Worm (Caenorhabditis elegans): Measurements from ENCODE around the gene srxa-5.

srxa-5 gene

DNA sequence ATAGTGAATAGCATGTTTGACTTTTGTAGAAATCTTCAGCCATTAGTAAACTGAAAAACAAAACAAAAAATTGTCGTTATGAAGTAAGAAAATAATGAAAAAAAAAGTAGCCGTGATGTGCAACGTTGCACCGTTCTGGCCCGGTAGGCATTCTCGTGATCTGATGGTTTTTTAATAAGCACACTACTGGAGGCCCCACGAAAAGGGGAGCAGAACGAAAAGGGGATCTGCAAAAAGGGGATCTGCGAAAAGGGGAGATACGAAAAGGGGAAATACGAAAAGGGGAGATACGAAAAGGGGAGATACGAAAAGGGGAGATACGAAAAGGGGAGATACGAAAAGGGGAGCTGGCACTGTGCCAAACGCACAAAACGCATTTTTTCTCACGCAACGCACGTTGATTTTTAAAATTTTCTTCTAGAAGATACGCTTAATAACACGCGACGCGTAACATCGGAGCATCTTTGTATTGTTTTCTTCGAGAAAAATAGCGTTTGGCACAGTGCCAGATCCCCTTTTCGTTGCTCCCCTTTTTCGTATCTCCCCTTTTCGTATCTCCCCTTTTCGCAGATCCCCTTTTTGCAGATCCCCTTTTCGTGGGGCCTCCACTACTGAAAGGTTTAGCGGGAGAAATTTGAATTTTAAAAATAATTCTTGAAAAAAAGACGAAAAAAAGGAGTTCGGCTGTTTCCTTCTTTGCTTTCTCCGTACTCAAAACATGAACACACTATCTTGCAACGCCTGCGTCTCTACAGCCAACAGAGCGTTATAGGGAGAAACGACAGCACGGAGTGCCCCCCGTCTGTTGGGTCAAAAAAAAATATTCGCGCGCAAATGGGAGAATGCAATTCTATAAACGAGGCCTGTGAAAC lies 18.7 kb downstream of the srxa-5 start, which contains the start of gene C09E7.7:
C09E7.7 (minus strand) TSS at position 57 of the 872 bp plus-strand sequence.
- peak; percentile 40 for TF ChIP-seq lin-13 (tag; optimal IDR thresholded peaks at IDR 0.05)
- peak; percentile 35 for TF ChIP-seq drap-1 (GFP tag; optimal IDR thresholded peaks at IDR 0.05)
- TF ChIP-seq cnd-1 (tag; optimal IDR thresholded peaks at IDR 0.05): peak; percentile 47
- peak; percentile 67 for TF ChIP-seq sptf-1 (tag; optimal IDR thresholded peaks at IDR 0.05)
- peak; percentile 27 for TF ChIP-seq ces-1 (GFP tag; optimal IDR thresholded peaks at IDR 0.05)
- TF ChIP-seq mls-2 (tag; optimal IDR thresholded peaks at IDR 0.05): peak; percentile 38
- peak; percentile 13 for TF ChIP-seq sem-2 (GFP tag; optimal IDR thresholded peaks at IDR 0.05)

DNA sequence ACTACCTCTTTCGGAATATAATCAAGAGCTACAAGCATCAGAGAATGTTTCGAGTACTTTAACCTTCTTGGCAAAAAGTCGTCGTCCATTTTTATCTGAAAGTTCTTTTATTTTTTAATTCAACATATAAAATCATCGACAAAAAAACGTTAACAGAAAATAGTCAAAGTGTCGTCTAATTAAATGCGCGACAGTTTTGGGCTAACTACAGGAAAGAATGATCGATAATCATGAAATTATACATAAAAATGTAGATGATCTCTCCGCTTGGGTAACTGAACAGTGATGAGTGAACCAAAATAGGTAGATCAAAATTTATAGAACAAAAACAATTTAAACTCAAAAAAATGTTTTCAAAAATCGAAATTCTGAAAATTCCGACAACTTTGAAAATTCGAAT lies 25.7 kb downstream of the srxa-5 start, which contains the start of gene C09E7.8:
C09E7.8 (minus strand) TSS at position 101 of the 400 bp plus-strand sequence.
- TF ChIP-seq mep-1 (tag; optimal IDR thresholded peaks at IDR 0.05) (no peak), tbx-8 (GFP tag; optimal IDR thresholded peaks at IDR 0.05) (no peak), ceh-43 (GFP tag; optimal IDR thresholded peaks at IDR 0.05) (no peak), lsy-2 (tag; optimal IDR thresholded peaks at IDR 0.05) (no peak), ztf-11 (tag; optimal IDR thresholded peaks at IDR 0.05) (no peak)

DNA sequence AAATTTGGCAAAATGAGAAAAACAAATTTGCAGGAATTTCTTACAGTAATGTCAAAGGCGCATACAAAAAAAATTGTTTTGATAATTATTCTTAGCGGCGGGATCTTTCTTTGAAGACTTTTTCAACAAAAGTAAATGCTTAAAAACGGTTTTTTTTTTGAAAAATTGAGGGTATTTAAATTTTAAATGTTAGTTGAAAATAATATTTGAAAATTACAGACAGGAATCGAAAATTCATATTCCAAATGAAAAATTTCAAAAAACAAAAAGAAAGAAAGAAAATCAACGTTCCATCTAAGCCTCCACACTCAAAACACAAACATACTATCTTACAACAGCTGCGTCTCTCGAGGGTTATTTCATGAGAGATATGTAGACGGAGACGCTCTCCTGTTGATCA lies 44.4 kb downstream of the srxa-5 start:
- TF ChIP-seq elt-3 (tag; optimal IDR thresholded peaks at IDR 0.05): no peak
- TF ChIP-seq nhr-12 (tag; optimal IDR thresholded peaks at IDR 0.05): no peak
- TF ChIP-seq flh-1 (GFP tag; optimal IDR thresholded peaks at IDR 0.05): no peak
- no peak for TF ChIP-seq zip-8 (tag; optimal IDR thresholded peaks at IDR 0.05)
- no peak for TF ChIP-seq nhr-28 (tag; optimal IDR thresholded peaks at IDR 0.05)
- TF ChIP-seq mab-5 (tag; optimal IDR thresholded peaks at IDR 0.05): no peak
- no peak for TF ChIP-seq lsy-2 (tag; optimal IDR thresholded peaks at IDR 0.05)
- TF ChIP-seq mls-2 (tag; optimal IDR thresholded peaks at IDR 0.05): no peak
- TF ChIP-seq lin-13 (tag; optimal IDR thresholded peaks at IDR 0.05): no peak
- no peak for TF ChIP-seq sem-2 (GFP tag; optimal IDR thresholded peaks at IDR 0.05)
- TF ChIP-seq snpc-4 (tag; optimal IDR thresholded peaks at IDR 0.05): no peak
- no peak for TF ChIP-seq nhr-2 (tag; optimal IDR thresholded peaks at IDR 0.05)
- TF ChIP-seq cnd-1 (tag; optimal IDR thresholded peaks at IDR 0.05): no peak
- no peak for TF ChIP-seq ham-2 (GFP tag; optimal IDR thresholded peaks at IDR 0.05)
- no peak for TF ChIP-seq nhr-76 (tag; optimal IDR thresholded peaks at IDR 0.05)
- TF ChIP-seq unc-39 (tag; optimal IDR thresholded peaks at IDR 0.05): no peak
- TF ChIP-seq elt-1 (tag; optimal IDR thresholded peaks at IDR 0.05; ENCODE audit: borderline replicate concordance, insufficient read depth): no peak
- TF ChIP-seq ztf-11 (tag; optimal IDR thresholded peaks at IDR 0.05): no peak

DNA sequence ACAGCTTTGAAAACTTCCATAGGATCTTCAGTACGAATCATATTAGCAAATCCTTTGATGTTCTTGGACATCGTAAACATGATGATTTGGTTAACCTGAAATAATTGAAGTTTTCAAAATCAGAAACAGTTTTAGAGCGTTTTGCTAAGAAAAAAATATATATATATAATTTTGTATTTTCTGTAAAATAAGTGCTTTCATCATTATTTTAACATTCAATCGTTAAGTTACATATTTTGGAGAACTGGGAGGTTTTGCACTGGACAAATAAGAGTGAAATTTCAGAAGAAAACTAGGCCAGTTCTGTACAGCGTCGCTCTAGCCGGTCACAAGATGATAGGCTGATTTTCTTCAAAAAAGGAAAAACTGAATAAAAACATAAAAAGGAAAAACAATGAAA lies 45.8 kb downstream of the srxa-5 start, which contains the start of gene F27B3.6:
F27B3.6 (minus strand) TSS at position 101 of the 400 bp plus-strand sequence.
- no peak for TF ChIP-seq ceh-83 (GFP tag; optimal IDR thresholded peaks at IDR 0.05)

DNA sequence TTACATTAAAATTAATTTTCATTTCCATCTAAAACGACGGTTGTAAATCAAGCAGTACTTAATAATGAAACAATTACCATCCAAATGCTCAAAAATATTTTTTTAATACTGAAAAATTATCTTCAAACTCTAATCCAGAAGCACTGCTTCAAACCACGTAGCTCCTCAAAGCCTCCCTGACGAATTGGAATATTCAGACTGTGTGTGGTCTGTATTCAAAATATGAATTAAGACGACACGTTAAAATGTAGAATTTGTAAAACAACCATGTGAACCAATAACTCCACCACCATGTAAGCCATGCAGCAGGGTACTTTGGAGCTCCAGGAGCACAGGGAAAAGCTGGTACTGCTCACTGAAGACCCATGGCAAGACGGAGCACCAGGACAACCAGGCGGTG lies 46.7 kb downstream of the srxa-5 start, which contains the start of gene F27B3.8:
F27B3.8 (plus strand) TSS at position 301 of the 400 bp plus-strand sequence.
- no peak for TF ChIP-seq ceh-83 (GFP tag; optimal IDR thresholded peaks at IDR 0.05)
- TF ChIP-seq ztf-11 (tag; optimal IDR thresholded peaks at IDR 0.05): no peak
- TF ChIP-seq pha-4 (tag; optimal IDR thresholded peaks at IDR 0.05): no peak
- TF ChIP-seq blmp-1 (tag; optimal IDR thresholded peaks at IDR 0.05): no peak
- no peak for TF ChIP-seq unc-62 (GFP tag; optimal IDR thresholded peaks at IDR 0.05)

DNA sequence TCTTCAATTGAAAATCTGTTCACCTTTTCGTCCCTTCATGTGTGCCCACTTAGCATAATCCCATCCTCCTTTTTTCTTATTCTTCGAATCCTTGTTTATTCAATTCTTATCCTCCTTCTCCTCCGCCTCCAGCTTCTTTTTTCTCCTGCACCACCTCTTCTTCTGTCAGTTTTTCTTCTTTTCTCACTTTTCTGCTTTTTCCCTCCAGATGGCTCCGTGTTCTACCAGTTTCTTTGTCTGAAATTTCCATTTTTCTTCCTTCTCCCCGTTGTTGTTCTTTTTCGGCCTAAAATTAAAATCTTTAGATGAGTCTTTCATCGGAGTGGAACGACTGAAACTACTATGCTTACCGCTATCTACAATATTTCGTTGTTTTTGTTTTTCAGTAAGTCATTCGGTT lies 48.8 kb downstream of the srxa-5 start, which contains the start of gene acr-21:
acr-21 (plus strand) TSS at position 301 of the 400 bp plus-strand sequence.
- TF ChIP-seq elt-1 (tag; optimal IDR thresholded peaks at IDR 0.05; ENCODE audit: borderline replicate concordance, insufficient read depth) (no peak), M03D4.4 (tag; optimal IDR thresholded peaks at IDR 0.05) (no peak), ham-2 (GFP tag; optimal IDR thresholded peaks at IDR 0.05) (no peak), lin-32 (GFP tag; optimal IDR thresholded peaks at IDR 0.05) (no peak), nhr-2 (tag; optimal IDR thresholded peaks at IDR 0.05) (no peak), unc-120 (tag; optimal IDR thresholded peaks at IDR 0.05; ENCODE audit: poor library complexity, severe bottlenecking) (no peak), lin-13 (tag; optimal IDR thresholded peaks at IDR 0.05) (no peak), sem-2 (GFP tag; optimal IDR thresholded peaks at IDR 0.05) (no peak), ceh-43 (GFP tag; optimal IDR thresholded peaks at IDR 0.05) (no peak), drap-1 (GFP tag; optimal IDR thresholded peaks at IDR 0.05) (no peak), hlh-1 (tag; optimal IDR thresholded peaks at IDR 0.05) (no peak), unc-62 (GFP tag; optimal IDR thresholded peaks at IDR 0.05) (no peak), blmp-1 (tag; optimal IDR thresholded peaks at IDR 0.05) (no peak), lsy-2 (tag; optimal IDR thresholded peaks at IDR 0.05) (no peak), bed-3 (GFP tag; optimal IDR thresholded peaks at IDR 0.05) (no peak)
